Fruit fly (Drosophila melanogaster) whole organism: ENCODE measurements around the gene CG18731.

ENCODE experiments used
- CG8478 ChIP-seq: fragments of >200 bp; optimal IDR thresholded peaks from 2 replicates; lab custom pipeline; 2018; ENCODE audit warnings: inconsistent platforms
- pan ChIP-seq: fragments of >200 bp; optimal IDR thresholded peaks from 2 replicates; lab custom pipeline; 2017
- usp ChIP-seq: fragments of >200 bp; optimal IDR thresholded peaks from 2 replicates; lab custom pipeline; 2017; ENCODE audit warnings: missing biosample characterization, missing genetic modification characterization, mixed read lengths

- TF ChIP-seq usp (no peak), pan (no peak), CG8478 (lab: Kevin White, UChicago) (no peak)
These were observed 34.8 kb upstream of the CG18731 start for dm6 chr3R:29689833-29690538.
